Fruit fly (Drosophila melanogaster): ENCODE results near the gene Jasper.

The Jasper gene

DNA sequence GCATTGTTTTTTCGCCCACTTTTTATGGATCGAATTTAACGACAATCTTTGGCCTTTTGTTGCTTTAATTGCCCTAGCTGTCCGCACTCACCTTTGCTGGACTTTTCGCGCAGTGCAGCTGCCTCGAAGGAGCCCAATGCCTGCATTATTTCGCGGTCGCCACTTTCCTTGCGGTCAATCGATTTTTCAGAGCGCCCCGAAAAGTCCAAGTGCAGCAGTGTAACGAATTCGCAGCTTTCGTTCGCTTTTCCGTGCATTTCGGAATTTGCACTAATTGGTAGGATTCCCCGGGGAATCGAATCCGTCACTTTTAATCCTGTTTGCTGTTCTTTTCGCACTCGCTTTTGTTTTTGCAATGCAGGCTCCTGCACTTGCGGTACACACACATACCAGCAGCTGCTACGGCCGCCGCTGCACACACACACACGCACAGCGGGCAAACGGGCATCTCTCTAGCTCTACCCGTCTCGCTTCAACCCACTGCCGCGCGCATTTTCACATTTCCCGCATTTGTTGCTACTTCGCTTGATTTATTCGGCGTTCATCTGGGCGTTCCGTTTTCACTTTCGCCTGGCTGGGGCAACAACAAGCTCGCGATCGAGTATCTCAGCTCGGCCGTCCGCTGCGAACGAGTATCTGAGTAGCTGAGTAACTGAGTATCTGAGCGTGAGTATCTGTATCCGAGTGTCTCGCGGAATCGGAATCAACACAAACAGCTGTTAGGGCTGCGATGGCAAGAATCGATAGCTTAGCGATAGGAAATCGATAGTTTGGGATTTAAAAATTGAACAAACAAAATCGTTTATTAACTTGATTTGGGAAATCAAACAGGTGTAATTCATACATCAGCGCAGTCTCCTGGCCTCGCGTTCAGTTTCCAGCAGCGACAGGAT, 30.5 kb upstream of the Jasper start, which contains the start of gene Mgat2 (continued):
- TF ChIP-seq CG6689 (GFP tag; IDR thresholded peaks at IDR 0.05) (no peak), CG8290 (GFP tag; optimal IDR thresholded peaks at IDR 0.05) (no peak), CG8290 (tag; optimal IDR thresholded peaks at IDR 0.05) (peak in 1 of 2 experiments; percentile 73), ci (GFP tag; IDR thresholded peaks at IDR 0.05) (peak; percentile 78), CG2678 (tag; optimal IDR thresholded peaks at IDR 0.05) (no peak), luna (GFP tag; optimal IDR thresholded peaks at IDR 0.05) (no peak), Chrac-16 (GFP tag; optimal IDR thresholded peaks at IDR 0.05) (no peak), CG31441 (GFP tag; IDR thresholded peaks at IDR 0.05) (peak; percentile 48; the same call in 1 of the 2 replicates), CG18476 (GFP tag; optimal IDR thresholded peaks at IDR 0.05) (no peak), CG10543 (GFP tag; optimal IDR thresholded peaks at IDR 0.05) (peak; percentile 77), zen2 (GFP tag; IDR thresholded peaks at IDR 0.05; ENCODE audit: partially characterized antibody) (peak; percentile 90), run (tag; optimal IDR thresholded peaks at IDR 0.05) (no peak), chif (GFP tag; optimal IDR thresholded peaks at IDR 0.05) (peak in 1 of 2 experiments; percentile 7), CG17802 (tag; optimal IDR thresholded peaks at IDR 0.05) (no peak), CG17359 (tag; optimal IDR thresholded peaks at IDR 0.05) (no peak), slp2 (GFP tag; optimal IDR thresholded peaks at IDR 0.05) (no peak), Dad (GFP tag; optimal IDR thresholded peaks at IDR 0.05) (no peak), Fer1 (GFP tag; optimal IDR thresholded peaks at IDR 0.05) (peak; percentile 74), Rx (GFP tag; IDR thresholded peaks at IDR 0.05) (0 out of 2 replicates have a peak, but pooled peaks have one; percentile 20), Kr (GFP tag; optimal IDR thresholded peaks at IDR 0.05) (no peak), CG33557 (GFP tag; optimal IDR thresholded peaks at IDR 0.05) (peak; percentile 85), Xbp1 (GFP tag; optimal IDR thresholded peaks at IDR 0.05) (no peak), Atf6 (GFP tag; IDR thresholded peaks at IDR 0.05) (peak; percentile 55; the same call in 1 of the 2 replicates), TFAM (GFP tag; optimal IDR thresholded peaks at IDR 0.05) (no peak), NFAT (GFP tag; IDR thresholded peaks at IDR 0.05) (no peak), Sry-β (GFP tag; optimal IDR thresholded peaks at IDR 0.05) (peak; percentile 56), CG32532 (GFP tag; IDR thresholded peaks at IDR 0.05) (peak; percentile 21; the same call in 1 of the 2 replicates), jigr1 (GFP tag; IDR thresholded peaks at IDR 0.05) (no peak), CG10274 (GFP tag; optimal IDR thresholded peaks at IDR 0.05) (no peak), kni (GFP tag; optimal IDR thresholded peaks at IDR 0.05) (peak; percentile 90), nerfin-2 (GFP tag; IDR thresholded peaks at IDR 0.05; ENCODE audit: partially characterized antibody) (peak; percentile 72), Hsf (GFP tag; optimal IDR thresholded peaks at IDR 0.05) (no peak), CG5953 (GFP tag; IDR thresholded peaks at IDR 0.05) (no peak), CG4854 (GFP tag; optimal IDR thresholded peaks at IDR 0.05) (no peak), CG6683 (GFP tag; optimal IDR thresholded peaks at IDR 0.05) (peak; percentile 10), Atf3 (GFP tag; optimal IDR thresholded peaks at IDR 0.05) (no peak), grn (GFP tag; optimal IDR thresholded peaks at IDR 0.05) (peak; percentile 27), CG1602 (GFP tag; optimal IDR thresholded peaks at IDR 0.05) (no peak), wor (GFP tag; IDR thresholded peaks at IDR 0.05) (no peak), NC2α (GFP tag; optimal IDR thresholded peaks at IDR 0.05) (no peak), zf30C (GFP tag; optimal IDR thresholded peaks at IDR 0.05) (no peak), CG17568 (GFP tag; optimal IDR thresholded peaks at IDR 0.05) (no peak), ind (GFP tag; optimal IDR thresholded peaks at IDR 0.05) (no peak), fd3F (GFP tag; optimal IDR thresholded peaks at IDR 0.05) (no peak), fd64A (GFP tag; optimal IDR thresholded peaks at IDR 0.05) (peak; percentile 67), dysf (GFP tag; IDR thresholded peaks at IDR 0.05) (no peak), unpg (GFP tag; optimal IDR thresholded peaks at IDR 0.05) (no peak), mirr (GFP tag; optimal IDR thresholded peaks at IDR 0.05) (peak; percentile 74), MESR4 (GFP tag; optimal IDR thresholded peaks at IDR 0.05) (peak; percentile 81)
